Worm (Caenorhabditis elegans): ENCODE measurements around the gene F13H8.5.

The F13H8.5 gene

DNA sequence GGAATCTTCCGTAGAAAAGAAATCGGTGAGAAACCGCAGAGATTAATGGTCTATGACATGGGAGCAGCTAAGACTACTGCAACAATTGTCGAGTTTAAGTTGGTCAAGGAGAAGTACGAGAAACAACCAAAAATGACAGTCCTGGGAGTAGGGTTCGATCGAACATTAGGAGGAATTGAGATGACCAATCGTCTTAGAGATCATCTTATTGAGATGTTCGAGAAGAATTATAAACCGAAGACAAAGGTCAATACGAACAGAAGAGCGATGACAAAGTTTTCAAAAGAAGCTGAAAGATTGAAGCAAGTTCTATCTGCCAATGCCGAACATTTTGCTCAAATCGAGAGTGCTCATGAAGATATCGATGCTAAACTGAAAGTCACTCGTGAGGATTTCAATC is 7.9 kb downstream of the F13H8.5 start:
- TF ChIP-seq ces-1 (GFP tag; optimal IDR thresholded peaks at IDR 0.05) (no peak), cnd-1 (tag; optimal IDR thresholded peaks at IDR 0.05) (no peak), nhr-76 (tag; optimal IDR thresholded peaks at IDR 0.05) (no peak), mab-5 (tag; optimal IDR thresholded peaks at IDR 0.05) (no peak), tbx-8 (GFP tag; optimal IDR thresholded peaks at IDR 0.05) (no peak), blmp-1 (tag; optimal IDR thresholded peaks at IDR 0.05) (no peak), ceh-83 (GFP tag; optimal IDR thresholded peaks at IDR 0.05) (no peak), unc-39 (tag; optimal IDR thresholded peaks at IDR 0.05) (no peak), lin-32 (GFP tag; optimal IDR thresholded peaks at IDR 0.05) (no peak)

DNA sequence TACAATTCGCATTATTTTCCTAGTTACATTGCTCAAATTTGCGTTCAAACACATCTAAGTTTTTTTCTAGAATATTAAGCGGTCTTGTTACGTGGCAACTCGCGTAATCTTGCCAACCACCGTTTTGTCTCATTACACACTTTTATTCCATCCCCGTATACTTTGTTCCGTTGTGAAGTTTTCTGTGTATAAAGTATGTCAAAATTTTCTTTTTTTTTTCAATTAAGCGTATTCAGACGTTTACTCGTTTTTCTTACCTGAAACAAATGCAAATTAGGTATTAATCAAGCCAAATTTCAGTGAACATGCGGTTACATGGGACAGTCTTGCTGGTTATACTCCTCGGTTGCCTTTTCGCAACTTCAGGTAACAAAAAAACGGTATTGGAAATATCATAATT is 8.9 kb downstream of the F13H8.5 start, which contains the start of gene T24H7.2:
TSS of gene T24H7.2 (plus strand) at position 301 of the 400 bp plus-strand sequence.
- no peak for TF ChIP-seq mep-1 (tag; optimal IDR thresholded peaks at IDR 0.05)
- no peak for TF ChIP-seq zip-8 (tag; optimal IDR thresholded peaks at IDR 0.05)
- no peak for TF ChIP-seq elt-3 (tag; optimal IDR thresholded peaks at IDR 0.05)
- no peak for TF ChIP-seq mab-5 (tag; optimal IDR thresholded peaks at IDR 0.05)
- TF ChIP-seq ham-2 (GFP tag; optimal IDR thresholded peaks at IDR 0.05) = no peak

DNA sequence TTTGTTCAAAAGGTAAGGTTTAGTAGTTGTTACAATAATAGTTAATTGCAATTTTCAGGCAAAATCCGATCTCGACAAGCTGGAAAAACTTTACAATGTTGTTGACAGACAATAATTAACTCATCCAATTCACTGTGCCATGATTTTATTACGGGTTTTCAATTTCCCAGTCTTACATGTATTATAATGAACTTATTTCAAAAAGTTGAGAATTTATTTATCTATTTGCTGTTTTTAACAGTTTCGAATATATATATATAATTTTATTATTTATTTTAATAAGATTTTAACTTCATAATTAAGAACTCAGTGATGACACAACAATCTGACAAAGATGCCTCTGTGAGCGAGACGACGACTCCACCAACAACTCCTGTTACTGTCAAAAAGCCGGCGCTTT is 9.9 kb downstream of the F13H8.5 start, which contains the start of gene lelo-1:
TSS of gene lelo-1 (plus strand) at position 301 of the 400 bp plus-strand sequence.
- no peak for TF ChIP-seq ceh-83 (GFP tag; optimal IDR thresholded peaks at IDR 0.05)
- no peak for TF ChIP-seq mab-5 (tag; optimal IDR thresholded peaks at IDR 0.05)
- no peak for TF ChIP-seq ham-2 (GFP tag; optimal IDR thresholded peaks at IDR 0.05)
- no peak for TF ChIP-seq unc-39 (tag; optimal IDR thresholded peaks at IDR 0.05)
- no peak for TF ChIP-seq nhr-76 (tag; optimal IDR thresholded peaks at IDR 0.05)
- no peak for TF ChIP-seq tbx-8 (GFP tag; optimal IDR thresholded peaks at IDR 0.05)
- TF ChIP-seq elt-3 (tag; optimal IDR thresholded peaks at IDR 0.05) = no peak
- TF ChIP-seq mep-1 (tag; optimal IDR thresholded peaks at IDR 0.05) = no peak
- TF ChIP-seq mls-2 (tag; optimal IDR thresholded peaks at IDR 0.05) = no peak

DNA sequence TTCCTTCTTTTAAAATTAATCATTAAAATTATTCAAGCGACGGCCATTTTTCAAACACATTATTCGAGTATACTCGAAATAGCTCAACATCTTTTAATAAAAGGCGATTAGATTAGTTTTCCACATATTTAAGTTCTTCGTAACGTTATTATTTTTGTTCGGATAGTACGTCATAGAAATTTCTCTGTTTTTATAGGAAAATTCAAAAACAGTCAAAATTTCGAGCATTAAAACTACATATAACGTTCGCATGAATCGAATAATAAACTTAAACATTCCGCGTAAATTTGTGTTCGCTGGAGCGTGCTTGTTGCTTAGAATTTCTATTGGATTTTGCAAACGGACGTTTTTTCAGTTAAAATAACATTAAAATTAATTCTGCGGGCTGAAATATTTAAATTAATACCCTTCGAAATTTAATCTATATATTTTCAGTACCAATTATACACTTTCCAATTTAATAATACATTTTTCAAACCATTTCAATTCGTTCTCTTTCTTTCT is 10.7 kb downstream of the F13H8.5 start, which contains the start of gene blos-4:
TSS of gene blos-4 (plus strand) at position 51 of the 504 bp plus-strand sequence.
- TF ChIP-seq ceh-43 (GFP tag; optimal IDR thresholded peaks at IDR 0.05) (no peak), unc-62 (GFP tag; optimal IDR thresholded peaks at IDR 0.05) (no peak), lsy-2 (tag; optimal IDR thresholded peaks at IDR 0.05) (no peak), pha-4 (tag; optimal IDR thresholded peaks at IDR 0.05) (no peak), zip-8 (tag; optimal IDR thresholded peaks at IDR 0.05) (no peak), mep-1 (tag; optimal IDR thresholded peaks at IDR 0.05) (no peak), lin-13 (tag; optimal IDR thresholded peaks at IDR 0.05) (no peak), sptf-1 (tag; optimal IDR thresholded peaks at IDR 0.05) (no peak), ham-2 (GFP tag; optimal IDR thresholded peaks at IDR 0.05) (no peak), M03D4.4 (tag; optimal IDR thresholded peaks at IDR 0.05) (no peak), elt-1 (tag; optimal IDR thresholded peaks at IDR 0.05; ENCODE audit: borderline replicate concordance, insufficient read depth) (no peak), hlh-1 (tag; optimal IDR thresholded peaks at IDR 0.05) (no peak), nhr-2 (tag; optimal IDR thresholded peaks at IDR 0.05) (no peak), ceh-83 (GFP tag; optimal IDR thresholded peaks at IDR 0.05) (no peak), lin-32 (GFP tag; optimal IDR thresholded peaks at IDR 0.05) (no peak), cnd-1 (tag; optimal IDR thresholded peaks at IDR 0.05) (no peak), ztf-11 (tag; optimal IDR thresholded peaks at IDR 0.05) (no peak), snpc-4 (tag; optimal IDR thresholded peaks at IDR 0.05) (no peak), mab-5 (tag; optimal IDR thresholded peaks at IDR 0.05) (no peak), nhr-12 (tag; optimal IDR thresholded peaks at IDR 0.05) (no peak)

DNA sequence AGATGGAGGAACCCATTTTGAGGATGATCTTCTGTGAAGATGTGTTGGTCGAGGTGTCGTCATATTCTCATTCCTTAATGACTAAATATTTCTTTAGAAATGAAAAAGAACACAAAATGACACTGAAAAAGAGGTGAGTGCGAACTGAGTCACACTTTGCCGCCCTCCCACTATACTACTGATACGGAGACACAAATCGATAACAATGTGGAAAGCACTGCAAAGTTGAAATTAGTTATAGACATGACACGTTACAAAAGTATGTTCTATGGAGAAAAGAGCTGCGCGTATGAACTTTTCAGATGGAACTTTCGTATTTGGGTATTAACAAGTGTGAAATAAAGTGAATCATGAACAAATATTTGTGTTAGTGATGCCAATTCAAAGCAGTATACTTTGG is 11.8 kb downstream of the F13H8.5 start, which contains the start of gene tat-4:
TSS of gene tat-4 (minus strand) at position 117 of the 400 bp plus-strand sequence.
- TF ChIP-seq lin-32 (GFP tag; optimal IDR thresholded peaks at IDR 0.05) = no peak
- TF ChIP-seq sptf-1 (tag; optimal IDR thresholded peaks at IDR 0.05) = no peak
- TF ChIP-seq elt-3 (tag; optimal IDR thresholded peaks at IDR 0.05) = no peak
- TF ChIP-seq lin-13 (tag; optimal IDR thresholded peaks at IDR 0.05) = no peak
- TF ChIP-seq ham-2 (GFP tag; optimal IDR thresholded peaks at IDR 0.05) = no peak
- no peak for TF ChIP-seq cnd-1 (tag; optimal IDR thresholded peaks at IDR 0.05)
- TF ChIP-seq mls-2 (tag; optimal IDR thresholded peaks at IDR 0.05) = no peak
- TF ChIP-seq M03D4.4 (tag; optimal IDR thresholded peaks at IDR 0.05) = no peak
- TF ChIP-seq bed-3 (GFP tag; optimal IDR thresholded peaks at IDR 0.05) = no peak
- TF ChIP-seq hlh-1 (tag; optimal IDR thresholded peaks at IDR 0.05) = no peak
- no peak for TF ChIP-seq zip-8 (tag; optimal IDR thresholded peaks at IDR 0.05)
- no peak for TF ChIP-seq mab-5 (tag; optimal IDR thresholded peaks at IDR 0.05)
- no peak for TF ChIP-seq ceh-43 (GFP tag; optimal IDR thresholded peaks at IDR 0.05)
- no peak for TF ChIP-seq flh-1 (GFP tag; optimal IDR thresholded peaks at IDR 0.05)
- TF ChIP-seq blmp-1 (tag; optimal IDR thresholded peaks at IDR 0.05) = no peak
- TF ChIP-seq unc-120 (tag; optimal IDR thresholded peaks at IDR 0.05; ENCODE audit: poor library complexity, severe bottlenecking) = no peak
- TF ChIP-seq ztf-11 (tag; optimal IDR thresholded peaks at IDR 0.05) = no peak
- no peak for TF ChIP-seq pha-4 (tag; optimal IDR thresholded peaks at IDR 0.05)
- TF ChIP-seq unc-62 (GFP tag; optimal IDR thresholded peaks at IDR 0.05) = no peak
- no peak for TF ChIP-seq sem-2 (GFP tag; optimal IDR thresholded peaks at IDR 0.05)

Data from whole organism, mixed stage, embryonic.